Worm (Caenorhabditis elegans) whole organism, L2 larva: ENCODE results near the gene Y52E8A.1.

ENCODE experiments used
- C34F6.9 ChIP-seq: fragments of 150-350 bp; optimal IDR thresholded peaks from 2 replicates; lab custom pipeline; 2014; ENCODE audit warnings: missing biosample characterization, missing genetic modification characterization
- F13H6.1 ChIP-seq: sonication (generic microtip); optimal IDR thresholded peaks from 2 replicates; lab custom pipeline; 2016; ENCODE audit warnings: missing genetic modification characterization, missing compliant biosample characterization
- R02D3.7 ChIP-seq: fragments of 150-350 bp; optimal IDR thresholded peaks from 2 replicates; lab custom pipeline; 2014; ENCODE audit warnings: missing biosample characterization, missing genetic modification characterization
- Y55F3AM.14 ChIP-seq: fragments of 200-800 bp; sonication (Bioruptor generic); optimal IDR thresholded peaks from 2 replicates; lab custom pipeline; 2018; ENCODE audit warnings: mild to moderate bottlenecking, missing genetic modification characterization, missing compliant biosample characterization
- ZK546.5 ChIP-seq: sonication (generic microtip); optimal IDR thresholded peaks from 2 replicates; lab custom pipeline; 2017; ENCODE audit warnings: missing biosample characterization, missing genetic modification characterization
- alr-1 ChIP-seq: fragments of 150-350 bp; optimal IDR thresholded peaks from 2 replicates; lab custom pipeline; 2014; ENCODE audit warnings: missing biosample characterization, missing genetic modification characterization
- aly-2 ChIP-seq: fragments of 150-350 bp; optimal IDR thresholded peaks from 2 replicates; lab custom pipeline; 2014; ENCODE audit warnings: missing biosample characterization, missing genetic modification characterization
- ama-1 ChIP-seq: fragments of 150-350 bp; optimal IDR thresholded peaks from 2 replicates; lab custom pipeline; 2018; ENCODE audit warnings: inconsistent platforms
- blmp-1 ChIP-seq: sonication (generic microtip); optimal IDR thresholded peaks from 2 replicates; lab custom pipeline; 2017; ENCODE audit warnings: missing genetic modification characterization, mild to moderate bottlenecking, missing compliant biosample characterization, antibody characterized with exemption, moderate library complexity; ENCODE audit not compliant: insufficient read depth
- ceh-16 ChIP-seq: fragments of 150-350 bp; optimal IDR thresholded peaks from 2 replicates; lab custom pipeline; 2014; ENCODE audit warnings: missing biosample characterization, missing genetic modification characterization
- ceh-82 ChIP-seq: fragments of 150-350 bp; optimal IDR thresholded peaks from 2 replicates; lab custom pipeline; 2014; ENCODE audit warnings: missing biosample characterization, missing genetic modification characterization
- crh-2 ChIP-seq: sonication (generic microtip); optimal IDR thresholded peaks from 2 replicates; lab custom pipeline; 2017; ENCODE audit warnings: missing biosample characterization, missing genetic modification characterization
- dmd-4 ChIP-seq: sonication (generic microtip); optimal IDR thresholded peaks from 2 replicates; lab custom pipeline; 2017; ENCODE audit warnings: missing biosample characterization, missing genetic modification characterization
- egl-27 ChIP-seq: sonication (generic microtip); optimal IDR thresholded peaks from 3 replicates; lab custom pipeline; 2017; ENCODE audit warnings: missing biosample characterization, missing genetic modification reagents, missing genetic modification characterization
- elt-1 ChIP-seq: fragments of 150-350 bp; optimal IDR thresholded peaks from 2 replicates; lab custom pipeline; 2014; ENCODE audit warnings: missing biosample characterization, missing genetic modification characterization
- elt-3 ChIP-seq: sonication (generic microtip); optimal IDR thresholded peaks from 2 replicates; lab custom pipeline; 2017; ENCODE audit warnings: missing biosample characterization, missing genetic modification characterization
- fos-1 ChIP-seq: fragments of 150-350 bp; optimal IDR thresholded peaks from 2 replicates; lab custom pipeline; 2014; ENCODE audit warnings: missing biosample characterization, missing genetic modification characterization
- gmeb-1 ChIP-seq: fragments of 150-350 bp; optimal IDR thresholded peaks from 2 replicates; lab custom pipeline; 2014; ENCODE audit warnings: missing biosample characterization, missing genetic modification characterization
- lin-11 ChIP-seq: fragments of 150-350 bp; sonication (generic microtip); optimal IDR thresholded peaks from 2 replicates; lab custom pipeline; 2014; ENCODE audit warnings: missing biosample characterization, missing genetic modification characterization, inconsistent platforms, mixed read lengths
- lin-13 ChIP-seq: fragments of 150-350 bp; optimal IDR thresholded peaks from 2 replicates; lab custom pipeline; 2014; ENCODE audit warnings: missing biosample characterization, missing genetic modification reagents, missing genetic modification characterization
- lin-39 ChIP-seq: fragments of 150-350 bp; optimal IDR thresholded peaks from 2 replicates; lab custom pipeline; 2014; ENCODE audit warnings: missing biosample characterization, missing genetic modification reagents, missing genetic modification characterization
- lsy-2 ChIP-seq, 2 experiments: fragments of 150-350 bp in 1 of 2; sonication (generic microtip) in 1 of 2; optimal IDR thresholded peaks; 2 replicates each; lab custom pipeline; 2014 to 2017; ENCODE audit warnings: missing biosample characterization in 2 of 2, missing genetic modification characterization in 2 of 2
- mab-5 ChIP-seq: fragments of 150-350 bp; optimal IDR thresholded peaks from 2 replicates; lab custom pipeline; 2014; ENCODE audit warnings: missing biosample characterization, missing genetic modification characterization
- mbf-1 ChIP-seq: sonication (generic microtip); optimal IDR thresholded peaks from 2 replicates; lab custom pipeline; 2017; ENCODE audit warnings: missing biosample characterization, missing genetic modification characterization
- mdl-1 ChIP-seq, 2 experiments: fragments of 150-350 bp in 1 of 2; sonication (generic microtip) in 1 of 2; optimal IDR thresholded peaks; 2 replicates each; lab custom pipeline; 2017; ENCODE audit warnings: missing biosample characterization in 2 of 2, missing genetic modification characterization in 2 of 2
- nhr-10 ChIP-seq: sonication (generic microtip); optimal IDR thresholded peaks from 2 replicates; lab custom pipeline; 2017; ENCODE audit warnings: missing biosample characterization, missing genetic modification characterization
- nhr-11 ChIP-seq: fragments of 150-350 bp; optimal IDR thresholded peaks from 2 replicates; lab custom pipeline; 2014; ENCODE audit warnings: missing biosample characterization, missing genetic modification characterization
- nhr-12 ChIP-seq: fragments of 150-350 bp; optimal IDR thresholded peaks from 2 replicates; lab custom pipeline; 2014; ENCODE audit warnings: missing biosample characterization, missing genetic modification characterization
- nhr-129 ChIP-seq: fragments of 150-350 bp; optimal IDR thresholded peaks from 2 replicates; lab custom pipeline; 2014; ENCODE audit warnings: missing biosample characterization, missing genetic modification characterization
- nhr-21 ChIP-seq: fragments of 150-350 bp; optimal IDR thresholded peaks from 2 replicates; lab custom pipeline; 2014; ENCODE audit warnings: missing biosample characterization, missing genetic modification characterization
- nhr-23 ChIP-seq: fragments of 150-350 bp; optimal IDR thresholded peaks from 2 replicates; lab custom pipeline; 2014; ENCODE audit warnings: missing biosample characterization, missing genetic modification reagents, missing genetic modification characterization
- nhr-237 ChIP-seq: fragments of 150-350 bp; optimal IDR thresholded peaks from 2 replicates; lab custom pipeline; 2014; ENCODE audit warnings: missing biosample characterization, missing genetic modification characterization
- nhr-25 ChIP-seq: fragments of 150-350 bp; sonication (generic microtip); optimal IDR thresholded peaks from 3 replicates; lab custom pipeline; 2014; ENCODE audit warnings: missing biosample characterization, missing genetic modification characterization
- nhr-6 ChIP-seq: fragments of 150-350 bp; optimal IDR thresholded peaks from 2 replicates; lab custom pipeline; 2014; ENCODE audit warnings: missing biosample characterization, missing genetic modification characterization
- nhr-77 ChIP-seq: fragments of 150-350 bp; optimal IDR thresholded peaks from 2 replicates; lab custom pipeline; 2014; ENCODE audit warnings: missing biosample characterization, missing genetic modification characterization
- peb-1 ChIP-seq: fragments of 150-350 bp; optimal IDR thresholded peaks from 2 replicates; lab custom pipeline; 2014; ENCODE audit warnings: missing biosample characterization, missing genetic modification characterization
- sem-4 ChIP-seq: fragments of 150-350 bp; optimal IDR thresholded peaks from 2 replicates; lab custom pipeline; 2014; ENCODE audit warnings: missing biosample characterization, missing genetic modification reagents, missing genetic modification characterization
- skn-1 ChIP-seq: sonication (generic microtip); optimal IDR thresholded peaks from 2 replicates; lab custom pipeline; 2017; ENCODE audit warnings: missing biosample characterization, missing genetic modification characterization
- sma-3 ChIP-seq: sonication (generic microtip); optimal IDR thresholded peaks from 2 replicates; lab custom pipeline; 2016; ENCODE audit warnings: missing genetic modification reagents, missing genetic modification characterization, missing compliant biosample characterization
- sma-9 ChIP-seq, 2 experiments: fragments of 150-350 bp in 1 of 2; sonication (generic microtip) in 1 of 2; optimal IDR thresholded peaks; 2 replicates each; lab custom pipeline; 2014 to 2016; ENCODE audit warnings: missing genetic modification characterization in 2 of 2, mild to moderate bottlenecking in 1 of 2, missing biosample characterization in 1 of 2, missing compliant biosample characterization in 1 of 2, missing genetic modification reagents in 1 of 2, moderate library complexity in 1 of 2
- snpc-4 ChIP-seq: fragments of 150-350 bp; optimal IDR thresholded peaks from 2 replicates; lab custom pipeline; 2014; ENCODE audit warnings: missing biosample characterization, missing genetic modification characterization
- unc-39 ChIP-seq: fragments of 150-350 bp; optimal IDR thresholded peaks from 2 replicates; lab custom pipeline; 2014; ENCODE audit warnings: missing biosample characterization, missing genetic modification characterization
- unc-55 ChIP-seq: fragments of 150-350 bp; sonication (generic microtip); optimal IDR thresholded peaks from 3 replicates; lab custom pipeline; 2014; ENCODE audit warnings: missing biosample characterization, missing genetic modification reagents, missing genetic modification characterization
- unc-62 ChIP-seq: fragments of 150-350 bp; optimal IDR thresholded peaks from 2 replicates; lab custom pipeline; 2014; ENCODE audit warnings: missing biosample characterization, missing genetic modification reagents, missing genetic modification characterization
- zag-1 ChIP-seq: fragments of 150-350 bp; optimal IDR thresholded peaks from 2 replicates; lab custom pipeline; 2014; ENCODE audit warnings: missing biosample characterization, missing genetic modification characterization
- ztf-1 ChIP-seq: fragments of 200-800 bp; sonication (Bioruptor generic); conservative IDR thresholded peaks from 2 replicates; pipeline ENCODE4 v1.3.6; 2022; ENCODE audit warnings: missing genetic modification characterization, missing compliant biosample characterization
- ztf-11 ChIP-seq: sonication (generic microtip); optimal IDR thresholded peaks from 2 replicates; lab custom pipeline; 2017; ENCODE audit warnings: missing biosample characterization, missing genetic modification characterization
- ztf-4 ChIP-seq: fragments of 150-350 bp; optimal IDR thresholded peaks from 2 replicates; lab custom pipeline; 2014; ENCODE audit warnings: missing biosample characterization, missing genetic modification characterization

Gene Y52E8A.1

ce11 chrII:4299227-4299703 is 22.6 kb upstream of the Y52E8A.1 start, which contains the start of gene sco-1:
Gene sco-1, plus strand, starts transcription at chrII:4299653.
- peak; percentile 32 for TF ChIP-seq ztf-11 (tag; lab: Kevin White, UChicago)
- TF ChIP-seq sma-9 (GFP tag; optimal IDR thresholded peaks at IDR 0.05; lab: Kevin White, UChicago) = peak; percentile 98
- TF ChIP-seq sma-9 (tag; optimal IDR thresholded peaks at IDR 0.05; lab: Kevin White, UChicago) = no peak
- peak; percentile 93 for TF ChIP-seq gmeb-1 (tag; lab: Kevin White, UChicago)
- TF ChIP-seq sma-3 (GFP tag; lab: Kevin White, UChicago) = peak; percentile 98
- peak; percentile 72 for TF ChIP-seq ZK546.5 (tag; lab: Kevin White, UChicago)
- TF ChIP-seq egl-27 (tag; lab: Kevin White, UChicago) = peak; percentile 95
- peak; percentile 95 for TF ChIP-seq ceh-16 (tag; lab: Kevin White, UChicago)
- peak; percentile 97 for TF ChIP-seq crh-2
- peak; percentile 49 for TF ChIP-seq nhr-10 (tag; lab: Kevin White, UChicago)
- peak; percentile 73 for TF ChIP-seq nhr-77 (tag; lab: Kevin White, UChicago)
- peak; percentile 63 for TF ChIP-seq ama-1 (lab: Kevin White, UChicago)
- TF ChIP-seq ceh-82 = no peak
- TF ChIP-seq nhr-6 (tag; lab: Kevin White, UChicago) = peak; percentile 81
- no peak for TF ChIP-seq peb-1 (tag; lab: Kevin White, UChicago)
- peak; percentile 93 to 97 for TF ChIP-seq lsy-2 (tag; optimal IDR thresholded peaks at IDR 0.05; lab: Kevin White, UChicago)
- TF ChIP-seq nhr-12 (tag; lab: Kevin White, UChicago) = peak; percentile 34
- TF ChIP-seq unc-39 = no peak
- no peak for TF ChIP-seq ztf-1 (GFP tag; lab: Robert Waterston, UW)
- peak; percentile 91 for TF ChIP-seq fos-1
- TF ChIP-seq dmd-4 (tag; lab: Kevin White, UChicago) = peak; percentile 31
- peak; percentile 95 for TF ChIP-seq mab-5 (tag; lab: Kevin White, UChicago)
- TF ChIP-seq nhr-11 (tag; lab: Kevin White, UChicago) = no peak
- peak; percentile 96 for TF ChIP-seq lin-11 (tag; lab: Kevin White, UChicago)
- TF ChIP-seq Y55F3AM.14 (GFP tag; lab: Kevin White, UChicago) = peak; percentile 84
- peak in 1 of 2 experiments; percentile 70 for TF ChIP-seq mdl-1 (tag; optimal IDR thresholded peaks at IDR 0.05; lab: Kevin White, UChicago)
- TF ChIP-seq sem-4 (tag; lab: Kevin White, UChicago) = peak; percentile 94
- TF ChIP-seq skn-1 = peak; percentile 4
- peak; percentile 97 for TF ChIP-seq lin-13
- peak; percentile 60 for TF ChIP-seq nhr-237
- no peak for TF ChIP-seq aly-2 (tag; lab: Kevin White, UChicago)
- peak; percentile 94 for TF ChIP-seq nhr-21 (tag; lab: Kevin White, UChicago)
- TF ChIP-seq nhr-129 (tag; lab: Kevin White, UChicago) = peak; percentile 79
- TF ChIP-seq elt-1 (tag; lab: Kevin White, UChicago) = no peak
- TF ChIP-seq F13H6.1 (tag; lab: Kevin White, UChicago) = peak; percentile 94
- TF ChIP-seq alr-1 = no peak
- peak; percentile 100 for TF ChIP-seq R02D3.7
- TF ChIP-seq mbf-1 = no peak
- TF ChIP-seq elt-3 = no peak
- peak; percentile 74 for TF ChIP-seq blmp-1
- no peak for TF ChIP-seq lin-39
- TF ChIP-seq snpc-4 (tag; lab: Kevin White, UChicago) = peak; percentile 85
- TF ChIP-seq zag-1 (tag; lab: Kevin White, UChicago) = peak; percentile 56
- TF ChIP-seq nhr-25 (tag; lab: Kevin White, UChicago) = peak; percentile 96
- peak; percentile 82 for TF ChIP-seq unc-62 (GFP tag; lab: Kevin White, UChicago)
- TF ChIP-seq unc-55 (GFP tag; lab: Kevin White, UChicago) = peak; percentile 99
- TF ChIP-seq nhr-23 (tag; lab: Kevin White, UChicago) = no peak
- TF ChIP-seq C34F6.9 (tag; lab: Kevin White, UChicago) = peak; percentile 95
- TF ChIP-seq ztf-4 (tag; lab: Kevin White, UChicago) = peak; percentile 82
- TF ChIP-seq, all 48 proteins: peak for 36
